Fruit fly (Drosophila melanogaster) whole organism, wandering third instar larva: ENCODE results near the gene CG7332.

Experiments
- CG32264 ChIP-seq: fragments of 200-800 bp; sonication (Bioruptor generic); optimal IDR thresholded peaks from 2 replicates; lab custom pipeline; 2016; ENCODE audit warnings: missing biosample characterization, missing genetic modification characterization
- Myc ChIP-seq: fragments of >200 bp; optimal IDR thresholded peaks from 2 replicates; lab custom pipeline; 2017
- Vsx2 ChIP-seq: fragments of 200-300, 225-300 bp; sonication (Bioruptor generic); optimal IDR thresholded peaks from 2 replicates; lab custom pipeline; 2018; ENCODE audit warnings: missing biosample characterization, missing genetic modification characterization; ENCODE audit not compliant: partially characterized antibody
- dsf ChIP-seq: sonication (Bioruptor generic); optimal IDR thresholded peaks from 2 replicates; lab custom pipeline; 2016; ENCODE audit warnings: missing biosample characterization, missing genetic modification characterization, borderline replicate concordance
- lola ChIP-seq: fragments of >200 bp; optimal IDR thresholded peaks from 2 replicates; lab custom pipeline; 2017; ENCODE audit warnings: missing biosample characterization, missing genetic modification characterization
- usp ChIP-seq: fragments of >200 bp; optimal IDR thresholded peaks from 2 replicates; lab custom pipeline; 2017; ENCODE audit warnings: missing biosample characterization, missing genetic modification characterization

dm6 chrX:18836315-18836714, 48.0 kb upstream of the CG7332 start:
- TF ChIP-seq Myc, result no peak
- no peak for TF ChIP-seq CG32264 (GFP tag; lab: Kevin White, UChicago)
- no peak for TF ChIP-seq usp (GFP tag; lab: Kevin White, UChicago)
- no peak for TF ChIP-seq dsf (GFP tag; lab: Kevin White, UChicago)
- no peak for TF ChIP-seq lola
- no peak for TF ChIP-seq Vsx2 (GFP tag; lab: Kevin White, UChicago)
